Worm (Caenorhabditis elegans) whole organism, midembryonic: ENCODE measurements around the gene F36H9.7.
"Not testable (repeated sequence)": the region's sequence is repeated elsewhere in the genome, so short reads cannot be mapped to it uniquely, and the experiment has no call there.

Experiments used
- T22C8.4 ChIP-seq: fragments of 200-800 bp; sonication (Bioruptor generic); IDR thresholded peaks from 2 replicates; pipeline ENCODE4 v1.3.6; 2022; ENCODE audit warnings: missing genetic modification characterization, missing compliant biosample characterization
- cog-1 ChIP-seq: sonication (generic microtip); optimal IDR thresholded peaks from 2 replicates; lab custom pipeline; 2016; ENCODE audit warnings: missing genetic modification characterization, missing compliant biosample characterization
- flt-1 ChIP-seq: fragments of 200-800 bp; sonication (Bioruptor generic); IDR thresholded peaks from 2 replicates; pipeline ENCODE4 v1.3.6; 2022; ENCODE audit warnings: missing genetic modification characterization, missing compliant biosample characterization
- klf-2 ChIP-seq: fragments of 200-800 bp; sonication (Bioruptor generic); conservative IDR thresholded peaks from 2 replicates; pipeline ENCODE4 v1.3.6; 2022; ENCODE audit warnings: missing genetic modification reagents, missing genetic modification characterization, missing compliant biosample characterization
- med-1 ChIP-seq: sonication (generic microtip); optimal IDR thresholded peaks from 2 replicates; lab custom pipeline; 2017; ENCODE audit warnings: missing genetic modification characterization, mild to moderate bottlenecking, missing compliant biosample characterization, antibody characterized with exemption, missing genetic modification reagents; ENCODE audit not compliant: insufficient read depth
- ref-1 ChIP-seq: fragments of 200-800 bp; sonication (Bioruptor generic); conservative IDR thresholded peaks from 2 replicates; pipeline ENCODE4 v1.3.6; 2022; ENCODE audit warnings: missing genetic modification reagents, missing genetic modification characterization, missing compliant biosample characterization
- tab-1 ChIP-seq: fragments of 200-800 bp; sonication (Bioruptor generic); IDR thresholded peaks from 2 replicates; pipeline ENCODE4 v1.3.6; 2022; ENCODE audit warnings: missing genetic modification characterization, missing compliant biosample characterization
- ztf-23 ChIP-seq: fragments of 200-800 bp; sonication (Bioruptor generic); IDR thresholded peaks from 2 replicates; pipeline ENCODE4 v1.3.6; 2022; ENCODE audit warnings: missing genetic modification reagents, missing genetic modification characterization, missing compliant biosample characterization
- ztf-29 ChIP-seq: fragments of 200-800 bp; sonication (Bioruptor generic); IDR thresholded peaks from 2 replicates; pipeline ENCODE4 v1.3.6; 2022; ENCODE audit warnings: missing genetic modification reagents, missing genetic modification characterization, missing compliant biosample characterization

Gene F36H9.7

DNA sequence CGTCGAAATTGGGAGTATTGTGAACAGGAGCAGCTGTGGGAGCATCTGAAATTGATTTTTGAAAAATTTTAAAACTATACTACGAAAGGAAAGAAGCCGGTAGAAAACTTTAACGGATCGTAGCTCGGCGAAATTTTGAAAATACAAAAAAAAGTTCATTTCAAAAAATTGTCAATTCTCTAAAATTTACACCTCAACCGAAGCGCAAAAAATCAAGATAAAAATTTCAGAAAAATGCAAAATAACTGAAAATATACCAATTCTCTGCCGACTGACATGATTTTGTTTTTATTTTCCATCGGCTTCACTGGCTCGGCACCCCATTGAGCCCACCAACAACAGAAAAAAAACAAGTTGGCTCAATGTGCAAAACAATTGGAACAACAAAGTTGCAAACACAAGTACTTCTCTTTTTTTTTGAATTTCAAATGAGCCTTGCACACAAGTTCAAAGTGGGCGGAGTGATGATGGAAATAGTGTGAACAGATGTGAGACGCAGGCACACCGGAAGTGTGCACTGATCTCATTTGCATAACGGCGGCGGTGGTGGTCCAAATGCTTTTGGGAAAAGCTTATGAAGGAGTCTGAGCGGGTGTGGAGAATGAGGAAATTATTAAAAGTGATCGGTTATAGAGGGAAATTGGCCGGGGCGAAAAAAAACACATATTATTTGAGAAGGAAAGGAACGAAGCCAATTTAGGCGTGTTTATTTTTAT is at the start of gene F36H9.7:
Gene F36H9.7 (minus strand): TSS at position 51 of the 716 bp plus-strand sequence.
- TF ChIP-seq tab-1 (no peak), cog-1 (tag; lab: Kevin White, UChicago) (no peak), klf-2 (no peak), ztf-29 (GFP tag; lab: Robert Waterston, UW) (no peak), T22C8.4 (GFP tag; lab: Robert Waterston, UW) (no peak), ref-1 (no peak), med-1 (GFP tag; lab: Kevin White, UChicago) (no peak), flt-1 (GFP tag; lab: Robert Waterston, UW) (no peak), ztf-23 (GFP tag; lab: Robert Waterston, UW) (no peak)

DNA sequence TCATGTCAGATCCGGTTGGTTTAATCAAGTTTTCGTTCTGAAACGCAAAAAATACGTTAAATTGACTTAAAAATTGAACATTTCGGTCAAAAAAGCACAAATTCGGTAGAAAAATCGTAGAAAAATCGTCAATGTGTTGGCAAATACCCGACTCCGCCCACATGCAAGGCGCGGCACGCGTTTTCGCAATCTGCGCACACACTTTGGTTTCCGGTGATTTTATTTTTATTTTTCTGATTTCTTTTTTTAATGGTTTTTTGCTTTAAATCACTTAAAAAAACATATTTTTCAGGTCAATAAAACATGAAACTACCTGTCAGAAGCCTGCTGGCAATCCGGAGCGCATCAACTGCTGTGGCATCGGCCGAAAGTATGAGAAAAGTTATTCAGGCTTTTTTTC is 46.6 kb upstream of the F36H9.7 start, which contains the start of the genes gly-7 and mrpl-39:
Gene gly-7 (minus strand): TSS at position 37 of the 400 bp plus-strand sequence.
Gene mrpl-39 (plus strand): TSS at position 293 of the 400 bp plus-strand sequence.
- TF ChIP-seq med-1 (GFP tag; lab: Kevin White, UChicago) (peak; percentile 81), ztf-23 (GFP tag; lab: Robert Waterston, UW) (peak; percentile 76), flt-1 (GFP tag; lab: Robert Waterston, UW) (peak; percentile 46; the same call in 1 of the 2 replicates), ref-1 (0 out of 2 replicates have a peak, but pooled peaks have one; percentile 37), T22C8.4 (GFP tag; lab: Robert Waterston, UW) (no peak), ztf-29 (GFP tag; lab: Robert Waterston, UW) (no peak), cog-1 (tag; lab: Kevin White, UChicago) (no peak), klf-2 (0 out of 2 replicates have a peak, but pooled peaks have one; percentile 53), tab-1 (peak; percentile 67; the same call in 1 of the 2 replicates)

DNA sequence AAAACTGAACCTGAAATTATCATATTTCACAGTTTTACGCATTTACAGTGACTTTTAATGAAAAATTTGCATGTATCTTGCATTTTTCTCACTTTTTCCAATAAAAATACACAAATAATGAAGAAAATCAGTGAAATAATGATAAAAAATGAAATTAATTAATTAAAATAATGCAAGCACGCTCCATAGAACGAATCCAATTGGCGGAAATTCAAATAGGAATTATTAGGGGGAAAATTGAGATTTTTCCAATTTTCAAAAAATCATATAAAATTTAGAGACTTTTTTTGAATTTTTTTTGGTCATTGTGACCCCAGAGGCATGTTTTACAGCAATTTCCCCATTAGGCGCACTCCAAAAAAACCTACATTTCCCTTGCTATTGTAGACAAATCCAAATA is 46.0 kb upstream of the F36H9.7 start:
- TF ChIP-seq ref-1: no peak
- TF ChIP-seq tab-1: no peak

DNA sequence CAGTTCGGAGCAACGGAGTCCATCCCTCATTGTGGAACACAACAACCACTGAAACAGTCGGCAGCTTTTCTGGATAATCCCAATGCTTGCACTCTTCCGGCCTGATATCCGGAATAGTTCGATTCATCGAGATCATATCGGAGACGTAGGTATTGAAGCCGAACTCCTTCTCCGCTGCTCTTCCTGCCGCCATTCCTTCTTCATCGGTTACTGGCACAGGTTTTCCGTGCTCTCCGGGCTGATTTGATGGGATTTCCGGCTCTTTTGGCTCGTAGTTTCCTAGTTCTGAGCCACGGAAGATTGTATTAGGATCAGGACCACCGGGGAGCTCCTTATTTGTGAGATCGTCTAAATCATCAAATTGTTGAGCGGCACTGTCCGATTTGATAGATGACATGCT is 45.3 kb upstream of the F36H9.7 start:
- TF ChIP-seq ztf-23 (GFP tag; lab: Robert Waterston, UW) (no peak), klf-2 (no peak), ztf-29 (GFP tag; lab: Robert Waterston, UW) (no peak), tab-1 (no peak), cog-1 (tag; lab: Kevin White, UChicago) (no peak)

DNA sequence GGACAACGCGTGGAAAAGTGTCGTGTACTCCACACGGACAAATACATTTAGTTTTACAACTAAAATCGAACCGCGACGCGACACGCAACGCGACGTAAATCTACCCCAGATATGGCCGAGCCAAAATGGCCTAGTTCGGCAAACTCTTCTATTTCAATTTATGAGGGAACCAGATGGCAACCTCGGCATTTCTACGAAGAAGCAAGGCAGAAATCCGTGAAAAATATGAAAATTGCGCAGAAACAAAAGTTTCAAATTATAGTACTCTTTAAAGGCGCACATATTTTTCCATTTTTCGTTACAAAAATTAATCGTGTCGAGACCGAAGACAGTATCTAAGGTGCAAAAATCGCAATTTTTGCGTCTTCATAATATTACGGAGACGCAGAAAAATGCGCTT is 40.1 kb upstream of the F36H9.7 start, which contains the start of gene Y46H3A.5:
Gene Y46H3A.5 (minus strand): TSS at position 101 of the 400 bp plus-strand sequence.
- not testable (repeated sequence) for TF ChIP-seq ztf-23 (GFP tag; lab: Robert Waterston, UW); tab-1; klf-2

DNA sequence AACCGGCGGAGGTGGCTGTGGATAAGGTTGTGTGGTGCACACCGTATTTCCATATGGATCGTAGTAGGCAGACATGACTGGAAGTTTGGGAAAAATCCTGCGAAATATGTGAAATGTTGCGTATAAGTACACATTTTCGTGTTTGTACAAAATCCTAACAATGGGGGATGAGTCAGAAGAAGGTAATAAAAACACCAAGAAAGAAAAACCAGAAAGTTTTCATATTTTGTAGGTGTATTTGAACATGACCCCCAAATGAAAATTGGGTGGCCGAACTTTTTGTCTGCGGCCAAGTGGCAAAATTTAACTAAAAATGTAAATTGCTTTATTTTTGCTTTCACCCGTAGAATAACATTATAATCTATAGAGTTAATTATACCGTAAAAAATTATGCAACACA is 36.3 kb upstream of the F36H9.7 start, which contains the start of gene Y46H3A.4:
Gene Y46H3A.4 (minus strand): TSS at position 101 of the 400 bp plus-strand sequence.
- no peak for TF ChIP-seq ztf-29 (GFP tag; lab: Robert Waterston, UW)
- no peak for TF ChIP-seq ref-1
- TF ChIP-seq cog-1 (tag; lab: Kevin White, UChicago): no peak
- no peak for TF ChIP-seq flt-1 (GFP tag; lab: Robert Waterston, UW)
- TF ChIP-seq ztf-23 (GFP tag; lab: Robert Waterston, UW): no peak
- no peak for TF ChIP-seq med-1 (GFP tag; lab: Kevin White, UChicago)

DNA sequence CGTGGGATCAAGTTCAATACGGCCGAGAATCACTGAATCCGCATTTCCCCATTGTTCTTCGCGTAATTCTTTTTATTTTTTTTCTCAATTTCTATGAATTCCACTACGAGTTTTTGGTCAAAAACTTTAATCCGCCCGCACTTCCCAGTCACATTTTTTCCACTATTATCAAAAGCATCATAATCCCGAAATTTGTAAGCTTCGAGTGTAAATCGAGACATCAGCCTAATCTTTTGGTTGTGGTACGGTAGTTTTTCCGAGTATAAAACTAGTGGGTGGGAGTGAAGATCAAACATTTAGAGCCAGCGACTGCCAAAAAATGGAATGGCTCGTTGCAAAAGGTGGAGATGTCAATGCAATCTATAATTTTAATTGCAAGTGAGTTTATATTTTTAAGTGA is 32.4 kb upstream of the F36H9.7 start, which contains the start of gene srt-42:
Gene srt-42 (plus strand): TSS at position 301 of the 400 bp plus-strand sequence.
- no peak for TF ChIP-seq ztf-29 (GFP tag; lab: Robert Waterston, UW)
- no peak for TF ChIP-seq tab-1
- TF ChIP-seq cog-1 (tag; lab: Kevin White, UChicago): no peak
- TF ChIP-seq klf-2: no peak
- TF ChIP-seq flt-1 (GFP tag; lab: Robert Waterston, UW): no peak
- no peak for TF ChIP-seq med-1 (GFP tag; lab: Kevin White, UChicago)

DNA sequence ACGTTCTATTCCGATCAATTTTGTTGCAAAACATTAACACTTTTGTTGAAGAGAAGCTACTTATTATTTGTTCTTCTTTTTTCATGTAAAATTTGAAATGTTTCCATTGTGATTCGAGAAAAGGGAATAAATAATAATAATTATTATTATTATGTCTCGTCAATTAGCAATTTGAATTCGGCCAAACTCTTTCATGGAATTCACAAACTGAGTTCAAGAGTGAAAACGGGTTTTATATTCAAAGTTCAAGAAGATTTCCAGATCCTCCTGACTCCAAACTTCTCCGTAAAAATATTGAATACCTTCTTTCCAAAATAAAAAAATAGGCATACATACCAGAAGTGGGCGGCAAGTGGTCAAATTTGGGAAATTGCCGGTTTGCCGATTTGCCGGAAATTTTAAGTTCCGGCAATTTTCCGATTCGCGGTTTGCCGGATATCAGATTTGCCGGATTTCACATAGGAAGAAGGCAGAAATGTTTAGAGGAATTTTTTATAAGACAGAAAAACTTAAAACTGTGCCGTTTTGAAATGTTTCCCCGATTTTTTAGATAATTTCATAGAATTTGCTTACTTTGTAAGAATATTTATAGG is 31.1 kb upstream of the F36H9.7 start:
- TF ChIP-seq ztf-23 (GFP tag; lab: Robert Waterston, UW) (no peak), klf-2 (no peak), cog-1 (tag; lab: Kevin White, UChicago) (no peak), flt-1 (GFP tag; lab: Robert Waterston, UW) (no peak), tab-1 (no peak), ref-1 (no peak), T22C8.4 (GFP tag; lab: Robert Waterston, UW) (no peak), med-1 (GFP tag; lab: Kevin White, UChicago) (no peak), ztf-29 (GFP tag; lab: Robert Waterston, UW) (no peak)

DNA sequence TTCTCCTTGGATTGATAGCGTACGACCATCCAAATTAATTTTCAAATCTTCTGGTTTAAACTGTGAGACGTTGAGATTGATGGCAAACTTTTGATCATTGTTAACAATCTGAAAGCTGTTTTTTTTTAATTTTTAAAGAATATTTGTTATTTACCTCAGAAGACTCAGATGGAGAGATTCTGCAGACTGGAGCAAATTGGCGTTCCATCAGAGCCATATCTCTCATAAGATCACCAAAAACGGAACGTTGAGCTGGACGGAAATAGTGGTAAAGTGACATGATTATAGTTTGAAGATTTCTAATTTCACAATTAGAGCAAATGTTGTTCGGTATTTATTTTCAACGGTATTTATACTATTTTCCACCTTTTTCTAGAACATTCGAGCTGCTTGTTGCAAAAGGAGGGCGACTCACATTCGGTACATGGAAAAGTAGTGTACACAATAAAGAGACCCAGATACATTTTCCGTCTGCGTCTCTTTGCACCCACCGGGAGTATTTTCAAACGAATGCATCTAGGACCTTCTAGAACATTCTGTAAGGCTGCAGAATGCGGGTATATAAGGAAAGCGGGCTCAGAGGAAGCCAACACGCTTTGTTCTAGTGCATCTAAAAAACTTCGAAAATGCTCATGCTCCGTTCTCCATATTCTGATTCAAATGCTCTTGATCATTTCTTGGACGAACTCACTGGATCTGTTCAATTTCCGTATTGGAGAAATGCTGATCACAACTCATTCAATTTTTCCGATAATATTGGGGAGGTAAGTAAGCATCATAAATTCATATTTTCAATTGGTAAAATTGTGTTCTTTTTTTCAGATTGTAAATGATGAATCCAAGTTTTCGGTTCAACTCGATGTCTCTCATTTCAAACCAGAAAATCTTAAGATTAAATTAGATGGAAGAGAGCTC is 30.2 kb upstream of the F36H9.7 start, which contains the start of the genes hsp-16.2 and hsp-16.41:
Gene hsp-16.2 (minus strand): TSS at position 313 of the 915 bp plus-strand sequence.
Gene hsp-16.41 (plus strand): TSS at position 534 of the 915 bp plus-strand sequence.
- TF ChIP-seq cog-1 (tag; lab: Kevin White, UChicago): no peak
- 0 out of 2 replicates have a peak, but pooled peaks have one; percentile 26 for TF ChIP-seq ztf-23 (GFP tag; lab: Robert Waterston, UW)
